Worm (Caenorhabditis elegans) whole organism, L3 larva: ENCODE measurements around the gene srx-23.

ENCODE experiments used
- pha-4 ChIP-seq: fragments of 150-350 bp; optimal IDR thresholded peaks from 2 replicates; lab custom pipeline; 2014; ENCODE audit warnings: missing biosample characterization, missing genetic modification reagents, missing genetic modification characterization
- pqm-1 ChIP-seq: fragments of 150-350 bp; optimal IDR thresholded peaks from 2 replicates; lab custom pipeline; 2017; ENCODE audit warnings: missing biosample characterization, missing genetic modification characterization, inconsistent platforms
- unc-39 ChIP-seq: sonication (generic microtip); optimal IDR thresholded peaks from 4 replicates; lab custom pipeline; 2017; ENCODE audit warnings: missing biosample characterization, missing genetic modification characterization
- ztf-4 ChIP-seq: fragments of 150-350 bp; optimal IDR thresholded peaks from 2 replicates; lab custom pipeline; 2014; ENCODE audit warnings: missing biosample characterization, missing genetic modification characterization

DNA sequence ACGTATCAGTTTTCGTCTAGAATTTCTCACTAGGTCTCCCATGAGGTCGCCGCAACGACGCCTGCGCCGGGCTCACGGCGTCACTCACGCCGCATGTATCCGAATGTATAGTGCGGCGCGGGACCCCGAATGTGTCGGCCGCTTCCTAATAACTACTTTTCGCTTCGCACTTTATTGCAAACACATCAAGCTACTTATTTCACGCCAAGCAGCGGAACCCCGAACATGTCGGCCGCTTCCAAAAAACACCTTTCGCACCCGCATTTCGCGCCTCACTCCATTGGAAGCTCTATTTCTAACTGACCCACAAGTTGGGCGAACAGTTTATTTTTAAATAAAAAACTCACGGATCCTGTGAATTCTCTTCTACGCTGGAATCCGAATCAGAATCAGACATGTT lies 6.0 kb upstream of the srx-23 start:
- TF ChIP-seq pha-4 (no peak), unc-39 (tag; lab: Kevin White, UChicago) (no peak), pqm-1 (tag; lab: Kevin White, UChicago) (no peak), ztf-4 (tag; lab: Kevin White, UChicago) (no peak)
